Fruit fly (Drosophila melanogaster): ENCODE data around the gene CG33203.

The CG33203 gene

dm6 chr3R:28895014-28895413 is 7.5 kb upstream of the CG33203 start:
- no peak for TF ChIP-seq pan (optimal IDR thresholded peaks at IDR 0.05)

- TF ChIP-seq psq (optimal IDR thresholded peaks at IDR 0.05), result no peak
- TF ChIP-seq pan (optimal IDR thresholded peaks at IDR 0.05), result no peak
- no peak for TF ChIP-seq EcR (GFP tag; optimal IDR thresholded peaks at IDR 0.05)
- no peak for TF ChIP-seq Dll (optimal IDR thresholded peaks at IDR 0.05)
- TF ChIP-seq CG8478 (optimal IDR thresholded peaks at IDR 0.05), result no peak
- no peak for TF ChIP-seq usp (GFP tag; optimal IDR thresholded peaks at IDR 0.05)
Measured at dm6 chr3R:28891513-28892097, 4.1 kb upstream of the CG33203 start.

- no peak for TF ChIP-seq psq (optimal IDR thresholded peaks at IDR 0.05)
- peak; percentile 71 for TF ChIP-seq CG8478 (optimal IDR thresholded peaks at IDR 0.05)
- no peak for TF ChIP-seq EcR (GFP tag; optimal IDR thresholded peaks at IDR 0.05)
- TF ChIP-seq pan (optimal IDR thresholded peaks at IDR 0.05), result no peak
- TF ChIP-seq Dll (optimal IDR thresholded peaks at IDR 0.05), result no peak
- TF ChIP-seq usp (GFP tag; optimal IDR thresholded peaks at IDR 0.05), result no peak
Measured at dm6 chr3R:28889427-28889736, 1.9 kb upstream of the CG33203 start.

DNA sequence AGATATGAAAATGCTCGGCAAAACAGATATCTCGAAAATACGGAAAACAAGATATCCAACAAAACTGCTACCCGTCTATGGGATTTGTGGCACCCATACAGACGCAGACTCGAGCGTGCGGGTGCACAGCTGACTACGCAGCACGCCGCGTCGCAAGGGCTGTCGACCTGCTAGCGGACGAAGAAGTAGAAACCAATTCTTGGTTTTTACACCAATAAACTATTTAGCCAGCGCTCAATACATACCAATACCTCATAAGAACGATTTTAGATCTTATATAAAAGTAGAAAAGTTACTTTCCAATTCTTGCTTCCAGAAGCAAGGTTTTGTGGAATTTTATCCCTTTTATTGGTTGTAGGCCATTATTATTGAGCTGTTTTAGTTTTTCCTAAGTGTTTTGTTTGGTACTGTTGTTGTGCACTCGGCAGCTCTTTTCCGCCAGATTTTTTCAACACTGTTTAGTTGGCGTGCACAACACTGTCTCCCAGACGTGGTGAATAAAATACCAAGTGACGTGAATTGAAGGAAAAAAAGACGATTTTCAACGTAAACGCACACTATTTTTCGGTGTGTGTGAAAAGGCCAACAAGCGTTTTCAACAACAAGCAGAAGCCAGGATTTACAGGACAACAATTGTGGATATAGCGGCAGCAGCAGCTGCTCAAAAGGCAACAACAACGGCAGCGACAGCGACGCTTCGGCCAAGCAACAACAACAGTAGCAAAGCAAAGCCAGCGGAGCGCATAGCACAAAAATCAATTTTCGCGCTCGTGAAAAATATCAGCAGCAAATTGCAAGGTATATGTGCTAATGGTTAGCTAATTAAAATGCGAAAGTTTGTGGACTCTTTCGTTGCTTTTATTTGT is 1.3 kb upstream of the CG33203 start:
- TF ChIP-seq psq (optimal IDR thresholded peaks at IDR 0.05) (no peak), pan (optimal IDR thresholded peaks at IDR 0.05) (no peak), EcR (GFP tag; optimal IDR thresholded peaks at IDR 0.05) (peak in 1 of 2 experiments; percentile 88), CG8478 (optimal IDR thresholded peaks at IDR 0.05) (no peak)

- TF ChIP-seq Dll (optimal IDR thresholded peaks at IDR 0.05), result peak; percentile 2
- TF ChIP-seq pan (optimal IDR thresholded peaks at IDR 0.05), result no peak
Measured at dm6 chr3R:28886813-28887212, 696 bp downstream of the CG33203 start.

DNA sequence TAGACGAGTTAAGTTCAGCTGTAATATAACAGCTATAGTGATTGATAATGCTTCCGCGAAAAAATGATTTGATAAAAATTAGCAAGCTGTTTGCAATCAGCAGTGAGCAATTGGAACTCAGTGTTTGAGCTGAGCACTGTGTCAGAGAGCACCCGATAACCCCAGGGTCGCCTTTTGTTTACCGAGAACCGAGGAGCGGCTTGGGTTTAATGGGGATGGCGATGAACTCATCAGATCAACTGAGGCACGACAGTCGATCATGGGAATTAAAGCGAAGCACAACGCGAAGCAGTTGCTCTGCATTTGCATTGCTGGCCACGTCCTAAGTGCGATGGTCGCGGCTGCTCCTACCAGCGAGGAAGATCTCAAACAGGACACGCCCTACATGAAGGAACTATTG is 4.1 kb downstream of the CG33203 start, which contains the start of gene Nepl21:
Gene Nepl21, plus strand, starts transcription at position 260 of the 400 bp plus-strand sequence.
- TF ChIP-seq CG8478 (optimal IDR thresholded peaks at IDR 0.05) (no peak), psq (optimal IDR thresholded peaks at IDR 0.05) (no peak), pan (optimal IDR thresholded peaks at IDR 0.05) (no peak), EcR (GFP tag; optimal IDR thresholded peaks at IDR 0.05) (no peak), Dll (optimal IDR thresholded peaks at IDR 0.05) (no peak), usp (GFP tag; optimal IDR thresholded peaks at IDR 0.05) (no peak)

- TF ChIP-seq Dll (optimal IDR thresholded peaks at IDR 0.05) (no peak), CG8478 (optimal IDR thresholded peaks at IDR 0.05) (no peak), usp (GFP tag; optimal IDR thresholded peaks at IDR 0.05) (no peak), psq (optimal IDR thresholded peaks at IDR 0.05) (no peak)
Measured at dm6 chr3R:28880066-28880842, 7.3 kb downstream of the CG33203 start, which contains the start of the genes Nepl19 and Nepl20. TSS of gene Nepl19 (minus strand) at chr3R:28880122. TSS of gene Nepl20 (plus strand) at chr3R:28880792.

- no peak for TF ChIP-seq pan (optimal IDR thresholded peaks at IDR 0.05)
- no peak for TF ChIP-seq psq (optimal IDR thresholded peaks at IDR 0.05)
- no peak for TF ChIP-seq CG8478 (optimal IDR thresholded peaks at IDR 0.05)
- no peak for TF ChIP-seq Dll (optimal IDR thresholded peaks at IDR 0.05)
- no peak for TF ChIP-seq usp (GFP tag; optimal IDR thresholded peaks at IDR 0.05)
- no peak for TF ChIP-seq EcR (GFP tag; optimal IDR thresholded peaks at IDR 0.05)
Measured at dm6 chr3R:28875345-28875744, 12.2 kb downstream of the CG33203 start, which contains the start of gene Nepl18. TSS of gene Nepl18 (plus strand) at chr3R:28875621.

DNA sequence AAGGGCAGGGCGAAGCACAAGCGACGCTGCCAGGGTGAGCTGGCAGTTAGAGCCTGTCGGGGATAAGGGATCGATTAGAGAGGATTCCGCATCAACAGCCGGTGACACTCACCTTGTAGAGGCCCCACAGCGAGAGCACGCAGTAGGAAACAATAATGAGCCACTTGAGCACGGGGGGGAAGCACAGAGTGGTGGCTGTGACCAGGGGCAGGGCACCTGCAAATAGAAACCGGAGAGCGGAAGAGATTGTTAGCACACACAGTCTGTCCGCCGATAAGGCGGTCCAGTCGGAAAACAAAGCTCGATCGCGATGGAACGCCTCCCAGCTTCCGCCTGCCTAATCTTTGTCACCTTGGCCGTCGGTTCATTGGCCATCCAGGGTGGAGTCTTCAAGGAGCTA is 14.9 kb downstream of the CG33203 start, which contains the start of gene Nepl17:
Gene Nepl17, plus strand, starts transcription at position 301 of the 400 bp plus-strand sequence.
- no peak for TF ChIP-seq psq (optimal IDR thresholded peaks at IDR 0.05)
- TF ChIP-seq pan (optimal IDR thresholded peaks at IDR 0.05), result no peak
- no peak for TF ChIP-seq EcR (GFP tag; optimal IDR thresholded peaks at IDR 0.05)
- no peak for TF ChIP-seq Dll (optimal IDR thresholded peaks at IDR 0.05)
- TF ChIP-seq CG8478 (optimal IDR thresholded peaks at IDR 0.05), result no peak
- no peak for TF ChIP-seq usp (GFP tag; optimal IDR thresholded peaks at IDR 0.05)

DNA sequence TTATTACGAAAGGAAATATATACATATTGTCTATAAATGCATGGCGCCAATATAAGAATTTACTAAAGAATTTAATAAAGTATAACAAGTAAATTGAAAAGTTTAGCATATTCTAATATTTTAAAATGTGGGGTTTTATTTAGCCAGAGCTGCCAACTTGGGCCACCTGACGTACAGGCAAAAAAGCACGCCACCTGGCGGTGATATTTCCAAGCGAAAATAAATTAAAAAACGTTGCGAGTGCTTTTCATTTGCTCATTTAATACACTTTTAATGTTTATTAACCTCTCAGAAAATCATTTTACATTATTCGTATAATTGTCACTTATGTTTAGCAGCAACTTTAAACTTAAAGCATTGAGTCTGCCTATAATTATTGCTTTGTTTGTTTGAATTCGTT is 17.1 kb downstream of the CG33203 start:
- TF ChIP-seq Dll (optimal IDR thresholded peaks at IDR 0.05) (no peak), CG8478 (optimal IDR thresholded peaks at IDR 0.05) (no peak), EcR (GFP tag; optimal IDR thresholded peaks at IDR 0.05) (no peak), usp (GFP tag; optimal IDR thresholded peaks at IDR 0.05) (no peak), psq (optimal IDR thresholded peaks at IDR 0.05) (no peak), pan (optimal IDR thresholded peaks at IDR 0.05) (no peak)

dm6 chr3R:28861309-28862157 is 26.0 kb downstream of the CG33203 start:
- no peak for TF ChIP-seq EcR (GFP tag; optimal IDR thresholded peaks at IDR 0.05)
- TF ChIP-seq psq (optimal IDR thresholded peaks at IDR 0.05), result no peak
- no peak for TF ChIP-seq pan (optimal IDR thresholded peaks at IDR 0.05)
- TF ChIP-seq CG8478 (optimal IDR thresholded peaks at IDR 0.05), result no peak
- TF ChIP-seq usp (GFP tag; optimal IDR thresholded peaks at IDR 0.05), result no peak
- no peak for TF ChIP-seq Dll (optimal IDR thresholded peaks at IDR 0.05)
